Worm (Caenorhabditis elegans) whole organism, late embryonic: Measurements from ENCODE around the gene F28H6.6.

Experiments
- C08G9.2 ChIP-seq: sonication (generic microtip); optimal IDR thresholded peaks from 2 replicates; lab custom pipeline; 2016; ENCODE audit warnings: mild to moderate bottlenecking, missing genetic modification characterization, moderate library complexity, missing compliant biosample characterization
- C38D4.7 ChIP-seq: fragments of 200-800 bp; sonication (Bioruptor generic); optimal IDR thresholded peaks from 2 replicates; lab custom pipeline; 2018; ENCODE audit warnings: mild to moderate bottlenecking, missing genetic modification characterization, moderate library complexity, missing compliant biosample characterization
- K02D7.2 ChIP-seq: sonication (generic microtip); optimal IDR thresholded peaks from 2 replicates; lab custom pipeline; 2017; ENCODE audit warnings: mild to moderate bottlenecking, missing genetic modification characterization, missing compliant biosample characterization
- K09A11.1 ChIP-seq: sonication (generic microtip); optimal IDR thresholded peaks from 2 replicates; lab custom pipeline; 2017; ENCODE audit warnings: antibody characterized with exemption, mild to moderate bottlenecking, missing genetic modification characterization, missing compliant biosample characterization; ENCODE audit not compliant: insufficient read depth
- Y22D7AL.16 ChIP-seq: sonication (generic microtip); optimal IDR thresholded peaks from 2 replicates; lab custom pipeline; 2016; ENCODE audit warnings: missing genetic modification characterization, missing compliant biosample characterization
- ahr-1 ChIP-seq: sonication (generic microtip); optimal IDR thresholded peaks from 2 replicates; lab custom pipeline; 2016; ENCODE audit warnings: missing genetic modification characterization, missing compliant biosample characterization
- ama-1 ChIP-seq: fragments of 150-350 bp; optimal IDR thresholded peaks from 2 replicates; lab custom pipeline; 2014
- ceh-14 ChIP-seq: sonication (generic microtip); optimal IDR thresholded peaks from 2 replicates; lab custom pipeline; 2016; ENCODE audit warnings: missing genotype, missing genetic modification characterization, missing compliant biosample characterization
- ceh-18 ChIP-seq: sonication (generic microtip); optimal IDR thresholded peaks from 2 replicates; lab custom pipeline; 2016; ENCODE audit warnings: missing genetic modification characterization, missing compliant biosample characterization
- ceh-2 ChIP-seq: sonication (generic microtip); optimal IDR thresholded peaks from 2 replicates; lab custom pipeline; 2016; ENCODE audit warnings: missing genotype, missing genetic modification characterization, missing compliant biosample characterization
- ceh-22 ChIP-seq: sonication (generic microtip); optimal IDR thresholded peaks from 2 replicates; lab custom pipeline; 2017; ENCODE audit warnings: missing biosample characterization, missing genetic modification characterization
- ceh-24 ChIP-seq: sonication (generic microtip); optimal IDR thresholded peaks from 2 replicates; lab custom pipeline; 2016; ENCODE audit warnings: mild to moderate bottlenecking, missing genetic modification characterization, missing compliant biosample characterization
- ceh-31 ChIP-seq: sonication (generic microtip); optimal IDR thresholded peaks from 2 replicates; lab custom pipeline; 2016; ENCODE audit warnings: missing genetic modification characterization, missing compliant biosample characterization
- ceh-34 ChIP-seq: sonication (generic microtip); optimal IDR thresholded peaks from 2 replicates; lab custom pipeline; 2016; ENCODE audit warnings: mild to moderate bottlenecking, missing genetic modification characterization, missing compliant biosample characterization
- ceh-48 ChIP-seq: sonication (generic microtip); optimal IDR thresholded peaks from 2 replicates; lab custom pipeline; 2016; ENCODE audit warnings: missing genetic modification characterization, inconsistent platforms, missing compliant biosample characterization
- ceh-6 ChIP-seq: fragments of 200-800 bp; sonication (Bioruptor generic); optimal IDR thresholded peaks from 2 replicates; lab custom pipeline; 2018; ENCODE audit warnings: mild to moderate bottlenecking, missing genetic modification characterization, missing compliant biosample characterization
- che-1 ChIP-seq: sonication (generic microtip); optimal IDR thresholded peaks from 2 replicates; lab custom pipeline; 2016; ENCODE audit warnings: mild to moderate bottlenecking, missing genetic modification characterization, missing compliant biosample characterization
- dmd-4 ChIP-seq: sonication (generic microtip); optimal IDR thresholded peaks from 2 replicates; lab custom pipeline; 2016; ENCODE audit warnings: borderline replicate concordance, missing genetic modification characterization, missing compliant biosample characterization
- dve-1 ChIP-seq: sonication (generic microtip); optimal IDR thresholded peaks from 2 replicates; lab custom pipeline; 2017; ENCODE audit warnings: antibody characterized with exemption, mild to moderate bottlenecking, missing genetic modification characterization, missing compliant biosample characterization
- elt-2 ChIP-seq: sonication (generic microtip); optimal IDR thresholded peaks from 2 replicates; lab custom pipeline; 2016; ENCODE audit warnings: missing genetic modification reagents, missing genetic modification characterization, missing compliant biosample characterization
- elt-4 ChIP-seq: sonication (generic microtip); optimal IDR thresholded peaks from 2 replicates; lab custom pipeline; 2016; ENCODE audit warnings: missing genetic modification characterization, missing compliant biosample characterization
- ets-4 ChIP-seq: sonication (generic microtip); optimal IDR thresholded peaks from 2 replicates; lab custom pipeline; 2016; ENCODE audit warnings: missing genetic modification characterization, missing compliant biosample characterization
- eyg-1 ChIP-seq: sonication (generic microtip); optimal IDR thresholded peaks from 2 replicates; lab custom pipeline; 2016; ENCODE audit warnings: missing genotype, missing genetic modification characterization, missing compliant biosample characterization
- fax-1 ChIP-seq: sonication (generic microtip); optimal IDR thresholded peaks from 2 replicates; lab custom pipeline; 2016; ENCODE audit warnings: missing genotype, missing genetic modification characterization, missing compliant biosample characterization
- fkh-10 ChIP-seq: fragments of 150-350 bp; optimal IDR thresholded peaks from 2 replicates; lab custom pipeline; 2014; ENCODE audit warnings: missing biosample characterization, missing genetic modification reagents, missing genetic modification characterization
- fkh-6 ChIP-seq: sonication (generic microtip); optimal IDR thresholded peaks from 2 replicates; lab custom pipeline; 2016; ENCODE audit warnings: missing genetic modification characterization, missing compliant biosample characterization
- gmeb-2 ChIP-seq: sonication (generic microtip); optimal IDR thresholded peaks from 2 replicates; lab custom pipeline; 2016; ENCODE audit warnings: missing genetic modification characterization, inconsistent platforms, missing compliant biosample characterization
- hlh-15 ChIP-seq: sonication (generic microtip); optimal IDR thresholded peaks from 2 replicates; lab custom pipeline; 2016; ENCODE audit warnings: missing genetic modification characterization, missing compliant biosample characterization
- hlh-30 ChIP-seq: sonication (generic microtip); optimal IDR thresholded peaks from 2 replicates; lab custom pipeline; 2017; ENCODE audit warnings: antibody characterized with exemption, missing genetic modification characterization, missing compliant biosample characterization; ENCODE audit not compliant: insufficient read depth
- lin-11 ChIP-seq: fragments of 200-800 bp; sonication (Bioruptor generic); optimal IDR thresholded peaks from 2 replicates; lab custom pipeline; 2018; ENCODE audit warnings: mild to moderate bottlenecking, missing genetic modification characterization, missing compliant biosample characterization
- madf-2 ChIP-seq: sonication (generic microtip); optimal IDR thresholded peaks from 2 replicates; lab custom pipeline; 2017; ENCODE audit warnings: missing genetic modification characterization, missing compliant biosample characterization
- mec-3 ChIP-seq: sonication (generic microtip); optimal IDR thresholded peaks from 2 replicates; lab custom pipeline; 2016; ENCODE audit warnings: borderline replicate concordance, missing genetic modification characterization, missing compliant biosample characterization
- nfya-1 ChIP-seq: sonication (generic microtip); optimal IDR thresholded peaks from 2 replicates; lab custom pipeline; 2017; ENCODE audit warnings: missing genetic modification characterization, mild to moderate bottlenecking, missing compliant biosample characterization, antibody characterized with exemption, moderate library complexity
- odd-2 ChIP-seq: sonication (generic microtip); optimal IDR thresholded peaks from 2 replicates; lab custom pipeline; 2017; ENCODE audit warnings: antibody characterized with exemption, mild to moderate bottlenecking, missing genetic modification characterization, missing compliant biosample characterization
- pag-3 ChIP-seq: sonication (generic microtip); optimal IDR thresholded peaks from 2 replicates; lab custom pipeline; 2016; ENCODE audit warnings: missing compliant biosample characterization, missing genetic modification characterization, borderline replicate concordance
- pat-9 ChIP-seq: fragments of 200-800 bp; sonication (Bioruptor generic); optimal IDR thresholded peaks from 2 replicates; lab custom pipeline; 2018; ENCODE audit warnings: mild to moderate bottlenecking, missing genetic modification characterization, moderate library complexity, missing compliant biosample characterization
- pha-2 ChIP-seq: sonication (generic microtip); optimal IDR thresholded peaks from 2 replicates; lab custom pipeline; 2017; ENCODE audit warnings: mild to moderate bottlenecking, missing genetic modification characterization, missing compliant biosample characterization
- ref-2 ChIP-seq: sonication (generic microtip); optimal IDR thresholded peaks from 2 replicates; lab custom pipeline; 2016; ENCODE audit warnings: missing genetic modification characterization, missing compliant biosample characterization
- rnt-1 ChIP-seq: sonication (generic microtip); optimal IDR thresholded peaks from 2 replicates; lab custom pipeline; 2016; ENCODE audit warnings: missing genetic modification characterization, missing compliant biosample characterization
- sdc-2 ChIP-seq: sonication (generic microtip); optimal IDR thresholded peaks from 2 replicates; lab custom pipeline; 2016; ENCODE audit warnings: missing genotype, missing genetic modification characterization, missing compliant biosample characterization
- tbx-2 ChIP-seq: sonication (generic microtip); optimal IDR thresholded peaks from 2 replicates; lab custom pipeline; 2016; ENCODE audit warnings: missing genetic modification characterization, missing compliant biosample characterization
- unc-3 ChIP-seq, 2 experiments: fragments of 200-800 bp in 1 of 2; sonication (Bioruptor generic) in 1 of 2; sonication (generic microtip) in 1 of 2; conservative IDR thresholded peaks in 1 of 2; optimal IDR thresholded peaks in 1 of 2; 2 replicates each; pipeline versions ENCODE4 v1.3.6 to Lab custom; 2016 to 2022; ENCODE audit warnings: missing compliant biosample characterization in 2 of 2, missing genetic modification characterization in 2 of 2, missing genetic modification reagents in 1 of 2
- unc-42 ChIP-seq: sonication (generic microtip); optimal IDR thresholded peaks from 2 replicates; lab custom pipeline; 2016; ENCODE audit warnings: missing genotype, missing genetic modification characterization, missing compliant biosample characterization
- unc-55 ChIP-seq: sonication (generic microtip); optimal IDR thresholded peaks from 2 replicates; lab custom pipeline; 2017; ENCODE audit warnings: missing biosample characterization, missing genetic modification reagents, missing genetic modification characterization
- unc-86 ChIP-seq: sonication (generic microtip); optimal IDR thresholded peaks from 2 replicates; lab custom pipeline; 2016; ENCODE audit warnings: missing genetic modification characterization, missing compliant biosample characterization
- zip-5 ChIP-seq: sonication (generic microtip); optimal IDR thresholded peaks from 2 replicates; lab custom pipeline; 2016; ENCODE audit warnings: missing genetic modification characterization, missing compliant biosample characterization
- ztf-16 ChIP-seq: sonication (generic microtip); optimal IDR thresholded peaks from 2 replicates; lab custom pipeline; 2017; ENCODE audit warnings: missing genetic modification characterization, missing compliant biosample characterization

F28H6.6 gene

ce11 chrX:14101986-14102385 lies 23.7 kb downstream of the F28H6.6 start, which contains the start of gene F16B12.6:
Gene F16B12.6 (plus strand): TSS chrX:14102316.
- TF ChIP-seq unc-3 (GFP tag; conservative IDR thresholded peaks at IDR 0.05; lab: Robert Waterston, UW): no peak
- TF ChIP-seq unc-3 (tag; optimal IDR thresholded peaks at IDR 0.05; lab: Kevin White, UChicago): no peak
- no peak for TF ChIP-seq unc-86 (tag; lab: Kevin White, UChicago)
- TF ChIP-seq tbx-2 (tag; lab: Kevin White, UChicago): peak; percentile 94
- TF ChIP-seq pag-3 (tag; lab: Kevin White, UChicago): no peak
- TF ChIP-seq nfya-1 (tag; lab: Kevin White, UChicago): peak; percentile 70
- peak; percentile 36 for TF ChIP-seq ceh-6 (GFP tag; lab: Kevin White, UChicago)
- no peak for TF ChIP-seq C08G9.2
- peak; percentile 74 for TF ChIP-seq ceh-18
- TF ChIP-seq C38D4.7: no peak
- no peak for TF ChIP-seq odd-2
- no peak for TF ChIP-seq fax-1 (tag; lab: Kevin White, UChicago)
- peak; percentile 36 for TF ChIP-seq elt-2 (tag; lab: Kevin White, UChicago)
- no peak for TF ChIP-seq eyg-1 (tag; lab: Kevin White, UChicago)
- no peak for TF ChIP-seq madf-2 (tag; lab: Kevin White, UChicago)
- no peak for TF ChIP-seq mec-3 (tag; lab: Kevin White, UChicago)
- TF ChIP-seq sdc-2 (tag; lab: Kevin White, UChicago): peak; percentile 82
- TF ChIP-seq lin-11: no peak
- TF ChIP-seq che-1 (tag; lab: Kevin White, UChicago): no peak
- no peak for TF ChIP-seq K09A11.1 (tag; lab: Kevin White, UChicago)
- TF ChIP-seq ceh-22 (tag; lab: Kevin White, UChicago): peak; percentile 10
- peak; percentile 12 for TF ChIP-seq dmd-4 (tag; lab: Kevin White, UChicago)
- TF ChIP-seq ceh-14: peak; percentile 11
- TF ChIP-seq Y22D7AL.16: no peak
- peak; percentile 73 for TF ChIP-seq unc-42 (tag; lab: Kevin White, UChicago)
- TF ChIP-seq K02D7.2 (tag; lab: Kevin White, UChicago): no peak
- no peak for TF ChIP-seq fkh-6 (tag; lab: Kevin White, UChicago)
- no peak for TF ChIP-seq ceh-2 (tag; lab: Kevin White, UChicago)
- no peak for TF ChIP-seq ceh-24 (tag; lab: Kevin White, UChicago)
- no peak for TF ChIP-seq hlh-15
- no peak for TF ChIP-seq ahr-1 (tag; lab: Kevin White, UChicago)
- no peak for TF ChIP-seq elt-4 (tag; lab: Kevin White, UChicago)
- TF ChIP-seq dve-1 (tag; lab: Kevin White, UChicago): no peak
- TF ChIP-seq ama-1 (lab: Kevin White, UChicago): no peak
- peak; percentile 57 for TF ChIP-seq hlh-30 (tag; lab: Kevin White, UChicago)
- no peak for TF ChIP-seq ztf-16 (tag; lab: Kevin White, UChicago)
- TF ChIP-seq ets-4 (tag; lab: Kevin White, UChicago): no peak
- TF ChIP-seq ceh-31: peak; percentile 83
- no peak for TF ChIP-seq pha-2 (tag; lab: Kevin White, UChicago)
- TF ChIP-seq rnt-1 (tag; lab: Kevin White, UChicago): peak; percentile 50
- peak; percentile 16 for TF ChIP-seq unc-55 (GFP tag; lab: Kevin White, UChicago)
- peak; percentile 57 for TF ChIP-seq ceh-34 (tag; lab: Kevin White, UChicago)
- no peak for TF ChIP-seq zip-5 (tag; lab: Kevin White, UChicago)
- peak; percentile 30 for TF ChIP-seq ref-2 (tag; lab: Kevin White, UChicago)
- TF ChIP-seq fkh-10 (GFP tag; lab: Kevin White, UChicago): no peak
- TF ChIP-seq gmeb-2 (tag; lab: Kevin White, UChicago): no peak
- TF ChIP-seq ceh-48: peak; percentile 2
- no peak for TF ChIP-seq pat-9 (tag; lab: Kevin White, UChicago)
